Worm (Caenorhabditis elegans) whole organism, L2 larva: ENCODE measurements around the gene srh-30.
A peak's percentile ranks its signal among the peaks of the same experiment; 100 is the strongest.

Experiments used
- ama-1 ChIP-seq: fragments of 150-350 bp; optimal IDR thresholded peaks from 2 replicates; lab custom pipeline; 2018; ENCODE audit warnings: inconsistent platforms
- ceh-82 ChIP-seq: fragments of 150-350 bp; optimal IDR thresholded peaks from 2 replicates; lab custom pipeline; 2014; ENCODE audit warnings: missing biosample characterization, missing genetic modification characterization
- lin-39 ChIP-seq: fragments of 150-350 bp; optimal IDR thresholded peaks from 2 replicates; lab custom pipeline; 2014; ENCODE audit warnings: missing biosample characterization, missing genetic modification reagents, missing genetic modification characterization
- nhr-10 ChIP-seq: sonication (generic microtip); optimal IDR thresholded peaks from 2 replicates; lab custom pipeline; 2017; ENCODE audit warnings: missing biosample characterization, missing genetic modification characterization
- nhr-25 ChIP-seq: fragments of 150-350 bp; sonication (generic microtip); optimal IDR thresholded peaks from 3 replicates; lab custom pipeline; 2014; ENCODE audit warnings: missing biosample characterization, missing genetic modification characterization
- nhr-77 ChIP-seq: fragments of 150-350 bp; optimal IDR thresholded peaks from 2 replicates; lab custom pipeline; 2014; ENCODE audit warnings: missing biosample characterization, missing genetic modification characterization
- peb-1 ChIP-seq: fragments of 150-350 bp; optimal IDR thresholded peaks from 2 replicates; lab custom pipeline; 2014; ENCODE audit warnings: missing biosample characterization, missing genetic modification characterization
- unc-55 ChIP-seq: fragments of 150-350 bp; sonication (generic microtip); optimal IDR thresholded peaks from 3 replicates; lab custom pipeline; 2014; ENCODE audit warnings: missing biosample characterization, missing genetic modification reagents, missing genetic modification characterization
- unc-62 ChIP-seq: fragments of 150-350 bp; optimal IDR thresholded peaks from 2 replicates; lab custom pipeline; 2014; ENCODE audit warnings: missing biosample characterization, missing genetic modification reagents, missing genetic modification characterization
- ztf-1 ChIP-seq: fragments of 200-800 bp; sonication (Bioruptor generic); conservative IDR thresholded peaks from 2 replicates; pipeline ENCODE4 v1.3.6; 2022; ENCODE audit warnings: missing genetic modification characterization, missing compliant biosample characterization

DNA sequence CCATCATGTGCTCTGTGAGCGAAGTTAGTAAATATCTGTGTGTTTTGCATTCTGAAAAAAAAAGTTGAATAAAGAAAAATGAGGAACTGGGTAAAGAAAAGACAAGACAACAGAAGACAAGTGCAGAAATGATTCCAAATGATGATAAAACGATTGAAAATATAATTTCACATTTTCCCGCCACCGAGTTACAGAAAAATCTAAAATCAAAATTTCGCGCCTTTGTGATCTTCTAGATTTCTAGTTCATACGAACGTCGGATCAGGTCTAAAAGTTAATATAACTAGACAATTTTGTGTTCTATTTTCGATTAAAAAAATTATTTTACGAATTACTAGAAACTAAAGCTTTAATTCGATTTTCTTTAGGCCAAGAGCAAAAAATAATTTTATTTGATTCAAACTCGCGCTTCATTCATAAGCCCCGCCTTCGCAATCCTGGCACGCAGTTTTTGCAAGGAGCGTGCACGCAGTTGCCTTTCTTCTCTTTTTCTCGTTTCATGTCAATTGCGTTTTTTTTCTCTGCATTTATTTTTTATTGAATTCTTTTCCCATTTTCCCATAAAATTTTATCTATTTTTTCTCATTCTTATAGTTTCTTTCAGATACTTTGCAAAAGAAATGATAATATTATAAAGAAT is 13.4 kb upstream of the srh-30 start, which contains the start of the genes spn-4 and spe-39:
- TF ChIP-seq unc-55 (peak; percentile 90), nhr-77 (no peak), lin-39 (tag; lab: Kevin White, UChicago) (no peak), ceh-82 (no peak), ztf-1 (GFP tag; lab: Robert Waterston, UW) (no peak), ama-1 (lab: Kevin White, UChicago) (no peak), unc-62 (GFP tag; lab: Kevin White, UChicago) (no peak), nhr-25 (no peak), peb-1 (no peak), nhr-10 (tag; lab: Kevin White, UChicago) (no peak)
